Worm (Caenorhabditis elegans) whole organism, midembryonic: ENCODE data around the gene hsp-12.3.

Experiments used
- flt-1 ChIP-seq: fragments of 200-800 bp; sonication (Bioruptor generic); IDR thresholded peaks from 2 replicates; pipeline ENCODE4 v1.3.6; 2022; ENCODE audit warnings: missing genetic modification characterization, missing compliant biosample characterization
- klf-2 ChIP-seq: fragments of 200-800 bp; sonication (Bioruptor generic); conservative IDR thresholded peaks from 2 replicates; pipeline ENCODE4 v1.3.6; 2022; ENCODE audit warnings: missing genetic modification reagents, missing genetic modification characterization, missing compliant biosample characterization
- ztf-23 ChIP-seq: fragments of 200-800 bp; sonication (Bioruptor generic); IDR thresholded peaks from 2 replicates; pipeline ENCODE4 v1.3.6; 2022; ENCODE audit warnings: missing genetic modification reagents, missing genetic modification characterization, missing compliant biosample characterization
- ztf-29 ChIP-seq: fragments of 200-800 bp; sonication (Bioruptor generic); IDR thresholded peaks from 2 replicates; pipeline ENCODE4 v1.3.6; 2022; ENCODE audit warnings: missing genetic modification reagents, missing genetic modification characterization, missing compliant biosample characterization

- TF ChIP-seq ztf-23 (GFP tag; lab: Robert Waterston, UW) (no peak), ztf-29 (GFP tag; lab: Robert Waterston, UW) (no peak), klf-2 (no peak), flt-1 (GFP tag; lab: Robert Waterston, UW) (no peak)
Observed at ce11 chrIV:9485040-9485439, 39.7 kb upstream of the hsp-12.3 start, which contains the start of gene gadr-2.
